Fruit fly (Drosophila melanogaster): ENCODE results near the gene Tace.

DNA sequence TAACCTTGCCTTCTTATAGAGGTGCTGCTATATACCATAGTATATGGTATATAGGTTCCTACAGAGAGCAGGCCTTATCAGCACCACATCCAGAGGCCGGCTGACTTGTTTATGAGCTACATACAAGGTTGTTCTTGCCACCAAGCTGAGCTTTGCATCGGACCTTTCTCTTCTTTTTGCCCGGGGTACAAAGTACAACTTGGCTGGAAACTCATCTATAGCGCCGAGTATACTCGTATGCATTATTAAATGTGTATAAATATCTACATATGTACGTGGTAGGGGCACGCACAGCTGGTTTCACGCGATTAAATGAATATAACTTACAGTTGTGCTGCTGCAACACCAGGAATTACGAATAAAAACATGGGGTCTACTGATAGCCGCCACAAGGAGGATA lies 13.6 kb downstream of the Tace start:
- TF ChIP-seq psq (optimal IDR thresholded peaks at IDR 0.05) (no peak), Sin3A (optimal IDR thresholded peaks at IDR 0.05) (no peak), ttk (optimal IDR thresholded peaks at IDR 0.05) (no peak), h (optimal IDR thresholded peaks at IDR 0.05) (no peak), Myc (optimal IDR thresholded peaks at IDR 0.05) (no peak)

Measured in Kc167 (cell line).